Worm (Caenorhabditis elegans): ENCODE measurements around the gene gcsh-1.

The gcsh-1 gene

ce11 chrX:14508823-14509259 lies 6.0 kb downstream of the gcsh-1 start (continued):
- peak; percentile 20 for TF ChIP-seq dpl-1 (GFP tag; optimal IDR thresholded peaks at IDR 0.05)
- TF ChIP-seq ZK337.2 (GFP tag; IDR thresholded peaks at IDR 0.05), result no peak
- no peak for TF ChIP-seq lin-13 (GFP tag; optimal IDR thresholded peaks at IDR 0.05)
- no peak for TF ChIP-seq ztf-7 (tag; optimal IDR thresholded peaks at IDR 0.05)
- TF ChIP-seq lin-29 (GFP tag; IDR thresholded peaks at IDR 0.05), result no peak
- TF ChIP-seq attf-4 (tag; optimal IDR thresholded peaks at IDR 0.05), result no peak
- no peak for TF ChIP-seq aly-2 (tag; optimal IDR thresholded peaks at IDR 0.05)
- TF ChIP-seq lsy-2 (tag; optimal IDR thresholded peaks at IDR 0.05), result peak in 1 of 2 experiments; percentile 43
- no peak for TF ChIP-seq R02D3.7 (tag; optimal IDR thresholded peaks at IDR 0.05)
- TF ChIP-seq snpc-1.2 (GFP tag; IDR thresholded peaks at IDR 0.05), result no peak
- peak in 1 of 2 experiments; percentile 7 for TF ChIP-seq hif-1 (tag; optimal IDR thresholded peaks at IDR 0.05)
- TF ChIP-seq fos-1 (tag; optimal IDR thresholded peaks at IDR 0.05), result no peak
- TF ChIP-seq tag-97 (GFP tag; IDR thresholded peaks at IDR 0.05), result no peak
- TF ChIP-seq mep-1 (tag; optimal IDR thresholded peaks at IDR 0.05), result peak; percentile 2
- no peak for TF ChIP-seq ceh-44 (GFP tag; IDR thresholded peaks at IDR 0.05)
- TF ChIP-seq mdl-1 (tag; optimal IDR thresholded peaks at IDR 0.05), result peak in 1 of 2 experiments; percentile 61
- TF ChIP-seq Y5F2A.4 (GFP tag; optimal IDR thresholded peaks at IDR 0.05), result no peak
- TF ChIP-seq T26A8.4 (GFP tag; IDR thresholded peaks at IDR 0.05), result no peak
- TF ChIP-seq nhr-6 (tag; optimal IDR thresholded peaks at IDR 0.05), result no peak
- TF ChIP-seq duxl-1 (tag; optimal IDR thresholded peaks at IDR 0.05; ENCODE audit: poor library complexity), result no peak
- no peak for TF ChIP-seq lin-39 (tag; optimal IDR thresholded peaks at IDR 0.05)
- TF ChIP-seq ceh-62 (tag; optimal IDR thresholded peaks at IDR 0.05), result no peak
- no peak for TF ChIP-seq T20F7.1 (GFP tag; optimal IDR thresholded peaks at IDR 0.05)
- TF ChIP-seq jun-1 (tag; optimal IDR thresholded peaks at IDR 0.05), result no peak
- no peak for TF ChIP-seq zip-2 (tag; optimal IDR thresholded peaks at IDR 0.05)
- no peak for TF ChIP-seq D1046.2 (GFP tag; IDR thresholded peaks at IDR 0.05)
- TF ChIP-seq ceh-82 (tag; optimal IDR thresholded peaks at IDR 0.05), result no peak
- TF ChIP-seq ZK546.5 (tag; optimal IDR thresholded peaks at IDR 0.05), result no peak
- TF ChIP-seq Y105C5A.15 (GFP tag; IDR thresholded peaks at IDR 0.05), result no peak
- TF ChIP-seq ztf-11 (tag; optimal IDR thresholded peaks at IDR 0.05), result no peak
- no peak for TF ChIP-seq dmd-8 (GFP tag; IDR thresholded peaks at IDR 0.05)
- no peak for TF ChIP-seq php-3 (GFP tag; IDR thresholded peaks at IDR 0.05)
- TF ChIP-seq hlh-11 (tag; optimal IDR thresholded peaks at IDR 0.05), result peak; percentile 86
- no peak for TF ChIP-seq nhr-42 (GFP tag; IDR thresholded peaks at IDR 0.05)
- TF ChIP-seq F49E8.2 (tag; optimal IDR thresholded peaks at IDR 0.05; ENCODE audit: borderline replicate concordance), result no peak
- TF ChIP-seq nhr-48 (tag; optimal IDR thresholded peaks at IDR 0.05), result peak; percentile 39
- TF ChIP-seq egl-43 (GFP tag; IDR thresholded peaks at IDR 0.05), result no peak
- TF ChIP-seq mxl-2 (GFP tag; conservative IDR thresholded peaks at IDR 0.05), result no peak
- TF ChIP-seq spr-1 (tag; optimal IDR thresholded peaks at IDR 0.05), result no peak
- no peak for TF ChIP-seq F10B5.3 (tag; optimal IDR thresholded peaks at IDR 0.05)
- peak; percentile 83 for TF ChIP-seq nhr-11 (tag; optimal IDR thresholded peaks at IDR 0.05)
- TF ChIP-seq unc-130 (GFP tag; optimal IDR thresholded peaks at IDR 0.05), result no peak
- no peak for TF ChIP-seq nhr-237 (tag; optimal IDR thresholded peaks at IDR 0.05)
- peak; percentile 70 for TF ChIP-seq tra-1 (GFP tag; IDR thresholded peaks at IDR 0.05)
- no peak for TF ChIP-seq lin-15B (tag; optimal IDR thresholded peaks at IDR 0.05)
- no peak for TF ChIP-seq ceh-28 (tag; optimal IDR thresholded peaks at IDR 0.05)
- TF ChIP-seq nhr-77 (tag; optimal IDR thresholded peaks at IDR 0.05), result peak; percentile 17

All from whole organism, L4 larva.